Fruit fly (Drosophila melanogaster) whole organism, embryonic: ENCODE data around the gene Or67a.

Experiments used
- ATbp ChIP-seq: fragments of 200-800 bp; sonication (Bioruptor generic); optimal IDR thresholded peaks from 2 replicates; lab custom pipeline; 2017; ENCODE audit warnings: missing biosample characterization, mild to moderate bottlenecking, missing genetic modification characterization, missing genetic modification reagents
- Asciz ChIP-seq: fragments of 200-800 bp; sonication (Bioruptor generic); optimal IDR thresholded peaks from 2 replicates; lab custom pipeline; 2017; ENCODE audit warnings: missing biosample characterization, mild to moderate bottlenecking, missing genetic modification characterization, missing genetic modification reagents
- Bgb ChIP-seq: fragments of 200-800 bp; sonication (Bioruptor generic); IDR thresholded peaks from 2 replicates; pipeline ENCODE4 v1.3.6; 2022; ENCODE audit warnings: missing biosample characterization, missing genetic modification characterization; ENCODE audit not compliant: partially characterized antibody
- CG10267 ChIP-seq: fragments of 200-800 bp; sonication (Bioruptor generic); optimal IDR thresholded peaks from 2 replicates; lab custom pipeline; 2018; ENCODE audit warnings: missing biosample characterization, mild to moderate bottlenecking, missing genetic modification characterization, moderate library complexity
- CG11695 ChIP-seq: fragments of 200-800 bp; sonication (Bioruptor generic); IDR thresholded peaks from 3 replicates; pipeline ENCODE4 v1.3.6; 2022; ENCODE audit warnings: missing biosample characterization, missing genetic modification characterization
- CG12659 ChIP-seq: fragments of 200-800 bp; sonication (Bioruptor generic); optimal IDR thresholded peaks from 3 replicates; lab custom pipeline; 2017; ENCODE audit warnings: mild to moderate bottlenecking, missing biosample characterization, missing genetic modification reagents, missing genetic modification characterization
- CG12942 ChIP-seq: fragments of 200-800 bp; sonication (Bioruptor generic); optimal IDR thresholded peaks from 3 replicates; lab custom pipeline; 2016; ENCODE audit warnings: missing biosample characterization, missing genetic modification characterization
- CG13424 ChIP-seq: fragments of 200-800 bp; sonication (Bioruptor generic); optimal IDR thresholded peaks from 2 replicates; lab custom pipeline; 2019; ENCODE audit warnings: missing biosample characterization, mild to moderate bottlenecking, missing genetic modification characterization, moderate library complexity
- CG1603 ChIP-seq: fragments of 200-800 bp; sonication (Bioruptor generic); optimal IDR thresholded peaks from 2 replicates; lab custom pipeline; 2019; ENCODE audit warnings: missing biosample characterization, mild to moderate bottlenecking, missing genetic modification characterization, moderate library complexity
- CG17359 ChIP-seq: fragments of 200-800 bp; sonication (Bioruptor generic); optimal IDR thresholded peaks from 3 replicates; lab custom pipeline; 2018; ENCODE audit warnings: missing biosample characterization, mild to moderate bottlenecking, missing genetic modification characterization, moderate library complexity
- CG17568 ChIP-seq: fragments of 200-800 bp; sonication (Bioruptor generic); optimal IDR thresholded peaks from 2 replicates; lab custom pipeline; 2018; ENCODE audit warnings: missing biosample characterization, mild to moderate bottlenecking, missing genetic modification characterization, moderate library complexity
- CG17829 ChIP-seq: fragments of 200-800 bp; optimal IDR thresholded peaks from 2 replicates; lab custom pipeline; 2019; ENCODE audit warnings: missing biosample characterization, mild to moderate bottlenecking, missing genetic modification characterization, moderate library complexity
- CG18599 ChIP-seq: fragments of 200-800 bp; sonication (Bioruptor generic); optimal IDR thresholded peaks from 3 replicates; lab custom pipeline; 2017; ENCODE audit warnings: missing biosample characterization, missing genetic modification characterization, mild to moderate bottlenecking, moderate library complexity, missing genetic modification reagents
- CG2678 ChIP-seq: fragments of 200-800 bp; sonication (Bioruptor generic); optimal IDR thresholded peaks from 3 replicates; lab custom pipeline; 2019; ENCODE audit warnings: missing biosample characterization, mild to moderate bottlenecking, missing genetic modification characterization, moderate library complexity
- CG30403 ChIP-seq: fragments of 200-800 bp; sonication (Bioruptor generic); optimal IDR thresholded peaks from 3 replicates; lab custom pipeline; 2016; ENCODE audit warnings: missing biosample characterization, missing genetic modification characterization
- CG31365 ChIP-seq: fragments of 200-800 bp; sonication (Bioruptor generic); optimal IDR thresholded peaks from 2 replicates; lab custom pipeline; 2018; ENCODE audit warnings: missing biosample characterization, mild to moderate bottlenecking, missing genetic modification characterization
- CG31441 ChIP-seq: fragments of 200-800 bp; sonication (Bioruptor generic); IDR thresholded peaks from 2 replicates; pipeline ENCODE4 v1.3.6; 2022; ENCODE audit warnings: missing biosample characterization, missing genetic modification characterization
- CG32767 ChIP-seq: fragments of 200-800 bp; sonication (Bioruptor generic); IDR thresholded peaks from 2 replicates; pipeline ENCODE4 v1.3.6; 2022; ENCODE audit warnings: missing biosample characterization, missing genetic modification characterization
- CG4404 ChIP-seq: fragments of 200-800 bp; sonication (Bioruptor generic); IDR thresholded peaks from 2 replicates; pipeline ENCODE4 v1.3.6; 2022; ENCODE audit warnings: missing biosample characterization, missing genetic modification characterization
- CG4424 ChIP-seq: fragments of 200-800 bp; sonication (Bioruptor generic); optimal IDR thresholded peaks from 3 replicates; lab custom pipeline; 2016; ENCODE audit warnings: missing biosample characterization, missing genetic modification characterization
- CG4820 ChIP-seq: fragments of 200-800 bp; sonication (Bioruptor generic); optimal IDR thresholded peaks from 3 replicates; lab custom pipeline; 2016; ENCODE audit warnings: missing biosample characterization, missing genetic modification characterization
- CG7963 ChIP-seq: fragments of 200-800 bp; sonication (Bioruptor generic); IDR thresholded peaks from 3 replicates; pipeline ENCODE4 v1.3.6; 2022; ENCODE audit warnings: missing biosample characterization, missing genetic modification characterization; ENCODE audit not compliant: partially characterized antibody
- CG8388 ChIP-seq: fragments of 200-800 bp; sonication (Bioruptor generic); optimal IDR thresholded peaks from 2 replicates; lab custom pipeline; 2019; ENCODE audit warnings: missing biosample characterization, mild to moderate bottlenecking, missing genetic modification characterization, moderate library complexity
- CG9817 ChIP-seq: fragments of 200-800 bp; sonication (Bioruptor generic); optimal IDR thresholded peaks from 2 replicates; lab custom pipeline; 2018; ENCODE audit warnings: missing biosample characterization, mild to moderate bottlenecking, missing genetic modification characterization, moderate library complexity
- HLH4C ChIP-seq: fragments of 200-800 bp; sonication (Bioruptor generic); IDR thresholded peaks from 3 replicates; pipeline ENCODE4 v1.3.6; 2022; ENCODE audit warnings: missing biosample characterization, missing genetic modification characterization; ENCODE audit not compliant: partially characterized antibody
- Hr51 ChIP-seq, 2 experiments: fragments of 200-800 bp; sonication (Bioruptor generic); optimal IDR thresholded peaks; 2 replicates in 1 of 2; 3 replicates in 1 of 2; lab custom pipeline; 2016 to 2018; ENCODE audit warnings: missing biosample characterization in 2 of 2, missing genetic modification characterization in 2 of 2, mild to moderate bottlenecking in 1 of 2, moderate library complexity in 1 of 2
- Hsf ChIP-seq: fragments of 200-800 bp; sonication (Bioruptor generic); optimal IDR thresholded peaks from 3 replicates; lab custom pipeline; 2016; ENCODE audit warnings: missing biosample characterization, missing genetic modification characterization
- Nf-YB ChIP-seq: fragments of 200-800 bp; sonication (Bioruptor generic); optimal IDR thresholded peaks from 3 replicates; lab custom pipeline; 2019; ENCODE audit warnings: missing biosample characterization, mild to moderate bottlenecking, missing genetic modification characterization, moderate library complexity
- Oli ChIP-seq: fragments of 200-800 bp; sonication (Bioruptor generic); optimal IDR thresholded peaks from 2 replicates; lab custom pipeline; 2018; ENCODE audit warnings: missing biosample characterization, mild to moderate bottlenecking, missing genetic modification characterization, moderate library complexity
- Optix ChIP-seq: fragments of 200-800 bp; sonication (Bioruptor generic); IDR thresholded peaks from 3 replicates; pipeline ENCODE4 v1.3.6; 2022; ENCODE audit warnings: missing biosample characterization, missing genetic modification characterization
- Six4 ChIP-seq: fragments of 200-800 bp; sonication (Bioruptor generic); optimal IDR thresholded peaks from 2 replicates; lab custom pipeline; 2016; ENCODE audit warnings: missing biosample characterization, missing genetic modification characterization
- Sox102F ChIP-seq: fragments of 200-800 bp; sonication (Bioruptor generic); optimal IDR thresholded peaks from 2 replicates; lab custom pipeline; 2018; ENCODE audit warnings: missing biosample characterization, mild to moderate bottlenecking, missing genetic modification characterization, moderate library complexity
- bsh ChIP-seq, 2 experiments: fragments of 200-800 bp; sonication (Bioruptor generic); optimal IDR thresholded peaks; 2 replicates each; lab custom pipeline; 2017 to 2018; ENCODE audit warnings: mild to moderate bottlenecking in 2 of 2, missing biosample characterization in 2 of 2, missing genetic modification characterization in 2 of 2, moderate library complexity in 1 of 2
- ci ChIP-seq: fragments of 200-800 bp; sonication (Bioruptor generic); IDR thresholded peaks from 3 replicates; pipeline ENCODE4 v1.3.6; 2022; ENCODE audit warnings: missing biosample characterization, missing genetic modification characterization
- cwo ChIP-seq: fragments of 200-800 bp; sonication (Bioruptor generic); optimal IDR thresholded peaks from 3 replicates; lab custom pipeline; 2017; ENCODE audit warnings: missing biosample characterization, missing genetic modification characterization, mild to moderate bottlenecking, moderate library complexity, missing genetic modification reagents
- dmrt99B ChIP-seq: fragments of 200-800 bp; sonication (Bioruptor generic); optimal IDR thresholded peaks from 2 replicates; lab custom pipeline; 2018; ENCODE audit warnings: missing biosample characterization, mild to moderate bottlenecking, missing genetic modification characterization, moderate library complexity
- dpn ChIP-seq, 2 experiments: fragments of 200-800 bp; sonication (Bioruptor generic); optimal IDR thresholded peaks; 3 replicates each; lab custom pipeline; 2016; ENCODE audit warnings: missing biosample characterization in 2 of 2, missing genetic modification characterization in 2 of 2
- lab ChIP-seq: fragments of 200-800 bp; sonication (Bioruptor generic); optimal IDR thresholded peaks from 3 replicates; lab custom pipeline; 2017; ENCODE audit warnings: missing biosample characterization, missing genetic modification characterization, mild to moderate bottlenecking, moderate library complexity, missing genetic modification reagents
- maf-S ChIP-seq: fragments of 200-800 bp; sonication (Bioruptor generic); optimal IDR thresholded peaks from 2 replicates; lab custom pipeline; 2016; ENCODE audit warnings: missing biosample characterization, missing genetic modification characterization
- otp ChIP-seq: fragments of 200-800 bp; sonication (Bioruptor generic); IDR thresholded peaks from 3 replicates; pipeline ENCODE4, ENCODE4 v1.3.6; 2022; ENCODE audit warnings: missing biosample characterization, missing genetic modification characterization
- phol ChIP-seq: fragments of 200-800 bp; sonication (Bioruptor generic); optimal IDR thresholded peaks from 3 replicates; lab custom pipeline; 2018; ENCODE audit warnings: missing biosample characterization, mild to moderate bottlenecking, missing genetic modification characterization, moderate library complexity
- pros ChIP-seq: fragments of 200-800 bp; sonication (Bioruptor generic); optimal IDR thresholded peaks from 3 replicates; lab custom pipeline; 2019; ENCODE audit warnings: missing biosample characterization, mild to moderate bottlenecking, missing genetic modification characterization, moderate library complexity
- row ChIP-seq: fragments of 200-800 bp; sonication (Bioruptor generic); IDR thresholded peaks from 3 replicates; pipeline ENCODE4 v1.3.6; 2022; ENCODE audit warnings: missing biosample characterization, missing genetic modification characterization
- sisA ChIP-seq: fragments of 200-800 bp; sonication (Bioruptor generic); IDR thresholded peaks from 2 replicates; pipeline ENCODE4 v1.3.6; 2022; ENCODE audit warnings: missing biosample characterization, missing genetic modification characterization
- stc ChIP-seq: fragments of 200-800 bp; sonication (Bioruptor generic); IDR thresholded peaks from 2 replicates; pipeline ENCODE4 v1.3.6; 2022; ENCODE audit warnings: missing biosample characterization, missing genetic modification characterization
- tap ChIP-seq: fragments of 200-800 bp; optimal IDR thresholded peaks from 3 replicates; lab custom pipeline; 2019; ENCODE audit warnings: missing biosample characterization, mild to moderate bottlenecking, missing genetic modification characterization, moderate library complexity
- ttk ChIP-seq: fragments of 200-800 bp; sonication (Bioruptor generic); IDR thresholded peaks from 2 replicates; pipeline ENCODE4 v2.1.2; 2022; ENCODE audit warnings: missing biosample characterization, missing genetic modification characterization
- vvl ChIP-seq: fragments of 200-800 bp; sonication (Bioruptor generic); IDR thresholded peaks from 2 replicates; pipeline ENCODE4 v1.3.6; 2022; ENCODE audit warnings: missing biosample characterization, missing genetic modification characterization
- wek ChIP-seq: fragments of 200-800 bp; sonication (Bioruptor generic); optimal IDR thresholded peaks from 3 replicates; lab custom pipeline; 2018; ENCODE audit warnings: missing biosample characterization, mild to moderate bottlenecking, missing genetic modification characterization, moderate library complexity

The Or67a gene

DNA sequence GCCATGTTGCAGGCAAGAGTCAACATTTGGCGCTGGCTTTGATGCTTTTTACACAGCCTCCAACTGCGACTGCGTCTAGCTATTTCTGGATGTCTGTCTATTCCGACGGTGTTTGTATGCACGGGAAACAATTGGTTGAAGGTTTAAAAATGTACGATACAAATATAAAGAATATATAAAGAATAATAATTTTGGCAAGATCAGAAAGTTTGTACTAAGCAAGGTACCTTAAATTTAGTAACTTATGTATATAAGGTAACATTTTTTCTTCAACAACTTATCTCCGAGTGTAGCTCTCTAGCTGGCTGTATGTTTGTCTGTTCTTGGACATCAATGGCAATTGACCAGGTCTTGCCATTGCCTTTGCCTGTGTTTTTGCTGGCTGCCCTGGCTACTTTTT lies 38.0 kb downstream of the Or67a start (continued):
- peak; percentile 20 for TF ChIP-seq CG8388
- TF ChIP-seq CG32767 = no peak
- TF ChIP-seq stc = peak; percentile 36; the same call in 1 of the 2 replicates
- no peak for TF ChIP-seq Nf-YB (GFP tag; lab: Kevin White, UChicago)
- peak; percentile 34 for TF ChIP-seq tap (tag; lab: Kevin White, UChicago)
- peak; percentile 47 for TF ChIP-seq dmrt99B (tag; lab: Kevin White, UChicago)
- TF ChIP-seq maf-S (GFP tag; lab: Kevin White, UChicago) = no peak
- TF ChIP-seq CG18599 (GFP tag; lab: Kevin White, UChicago) = peak; percentile 3
- TF ChIP-seq HLH4C (GFP tag; lab: Robert Waterston, UW) = no peak
- TF ChIP-seq Bgb (GFP tag; lab: Robert Waterston, UW) = no peak
- TF ChIP-seq ATbp = peak; percentile 28
- TF ChIP-seq Hsf = peak; percentile 16
- peak; percentile 52 for TF ChIP-seq Sox102F (GFP tag; lab: Kevin White, UChicago)
- peak; percentile 18 for TF ChIP-seq Asciz (GFP tag; lab: Kevin White, UChicago)
- peak; percentile 25 for TF ChIP-seq CG30403
- no peak for TF ChIP-seq CG17568 (GFP tag; lab: Kevin White, UChicago)
- no peak for TF ChIP-seq CG7963 (GFP tag; lab: Robert Waterston, UW)
- no peak for TF ChIP-seq wek (GFP tag; lab: Kevin White, UChicago)
- TF ChIP-seq CG12659 (GFP tag; lab: Kevin White, UChicago) = peak; percentile 12
- peak; percentile 44 to 47 for TF ChIP-seq bsh (GFP tag; optimal IDR thresholded peaks at IDR 0.05; lab: Kevin White, UChicago)
- TF ChIP-seq lab (GFP tag; lab: Kevin White, UChicago) = peak; percentile 53
- TF ChIP-seq Six4 (GFP tag; lab: Kevin White, UChicago) = no peak
- no peak for TF ChIP-seq CG4404 (GFP tag; lab: Robert Waterston, UW)
- TF ChIP-seq ci = peak; percentile 39; the same call in 1 of the 3 replicates
- peak in 1 of 2 experiments; percentile 17 for TF ChIP-seq dpn (GFP tag; optimal IDR thresholded peaks at IDR 0.05; lab: Kevin White, UChicago)
- peak; percentile 21; the same call in 1 of the 2 replicates for TF ChIP-seq sisA (GFP tag; lab: Robert Waterston, UW)
- no peak for TF ChIP-seq CG12942
- TF ChIP-seq CG31365 (tag; lab: Kevin White, UChicago) = no peak
- TF ChIP-seq CG1603 (tag; lab: Kevin White, UChicago) = peak; percentile 28
- TF ChIP-seq CG11695 (GFP tag; lab: Robert Waterston, UW) = 0 out of 3 replicates have a peak, but pooled peaks have one; percentile 39
- TF ChIP-seq CG4820 (GFP tag; lab: Kevin White, UChicago) = peak; percentile 2
- 0 out of 2 replicates have a peak, but pooled peaks have one; percentile 15 for TF ChIP-seq vvl (GFP tag; lab: Robert Waterston, UW)
- peak; percentile 43; the same call in 1 of the 2 replicates for TF ChIP-seq ttk (GFP tag; lab: Robert Waterston, UW)
- peak; percentile 10 for TF ChIP-seq CG10267
- peak; percentile 42; the same call in 2 of the 3 replicates for TF ChIP-seq row (GFP tag; lab: Robert Waterston, UW)
- TF ChIP-seq CG9817 (tag; lab: Kevin White, UChicago) = no peak
- TF ChIP-seq CG13424 (tag; lab: Kevin White, UChicago) = peak; percentile 12
- peak; percentile 16 for TF ChIP-seq CG4424 (GFP tag; lab: Kevin White, UChicago)
- no peak for TF ChIP-seq cwo
- TF ChIP-seq Oli = peak; percentile 15
- TF ChIP-seq CG31441 = peak; percentile 38; the same call in 1 of the 2 replicates
- no peak for TF ChIP-seq CG17829 (tag; lab: Kevin White, UChicago)
- peak; percentile 35 for TF ChIP-seq CG17359 (tag; lab: Kevin White, UChicago)
- peak in 1 of 2 experiments; percentile 36 for TF ChIP-seq Hr51 (GFP tag; optimal IDR thresholded peaks at IDR 0.05; lab: Kevin White, UChicago)
- TF ChIP-seq otp (GFP tag; lab: Robert Waterston, UW) = no peak
- TF ChIP-seq Optix (GFP tag; lab: Robert Waterston, UW) = no peak
- peak; percentile 50 for TF ChIP-seq phol (tag; lab: Kevin White, UChicago)
- peak; percentile 52 for TF ChIP-seq CG2678 (tag; lab: Kevin White, UChicago)
- TF ChIP-seq pros (GFP tag; lab: Kevin White, UChicago) = no peak
